Worm (Caenorhabditis elegans) whole organism, late embryonic: Measurements from ENCODE around the gene slc-25A29.

Experiments used
- ahr-1 ChIP-seq: sonication (generic microtip); optimal IDR thresholded peaks from 2 replicates; lab custom pipeline; 2016; ENCODE audit warnings: missing genetic modification characterization, missing compliant biosample characterization
- ceh-18 ChIP-seq: sonication (generic microtip); optimal IDR thresholded peaks from 2 replicates; lab custom pipeline; 2016; ENCODE audit warnings: missing genetic modification characterization, missing compliant biosample characterization
- ceh-30 ChIP-seq: fragments of 150-350 bp; optimal IDR thresholded peaks from 2 replicates; lab custom pipeline; 2014; ENCODE audit warnings: missing biosample characterization, missing genetic modification characterization
- ceh-31 ChIP-seq: sonication (generic microtip); optimal IDR thresholded peaks from 2 replicates; lab custom pipeline; 2016; ENCODE audit warnings: missing genetic modification characterization, missing compliant biosample characterization
- ceh-34 ChIP-seq: sonication (generic microtip); optimal IDR thresholded peaks from 2 replicates; lab custom pipeline; 2016; ENCODE audit warnings: mild to moderate bottlenecking, missing genetic modification characterization, missing compliant biosample characterization
- ceh-6 ChIP-seq: fragments of 200-800 bp; sonication (Bioruptor generic); optimal IDR thresholded peaks from 2 replicates; lab custom pipeline; 2018; ENCODE audit warnings: mild to moderate bottlenecking, missing genetic modification characterization, missing compliant biosample characterization
- che-1 ChIP-seq: sonication (generic microtip); optimal IDR thresholded peaks from 2 replicates; lab custom pipeline; 2016; ENCODE audit warnings: mild to moderate bottlenecking, missing genetic modification characterization, missing compliant biosample characterization
- dve-1 ChIP-seq: sonication (generic microtip); optimal IDR thresholded peaks from 2 replicates; lab custom pipeline; 2017; ENCODE audit warnings: antibody characterized with exemption, mild to moderate bottlenecking, missing genetic modification characterization, missing compliant biosample characterization
- elt-2 ChIP-seq: sonication (generic microtip); optimal IDR thresholded peaks from 2 replicates; lab custom pipeline; 2016; ENCODE audit warnings: missing genetic modification reagents, missing genetic modification characterization, missing compliant biosample characterization
- elt-4 ChIP-seq: sonication (generic microtip); optimal IDR thresholded peaks from 2 replicates; lab custom pipeline; 2016; ENCODE audit warnings: missing genetic modification characterization, missing compliant biosample characterization
- ets-4 ChIP-seq: sonication (generic microtip); optimal IDR thresholded peaks from 2 replicates; lab custom pipeline; 2016; ENCODE audit warnings: missing genetic modification characterization, missing compliant biosample characterization
- fkh-6 ChIP-seq: sonication (generic microtip); optimal IDR thresholded peaks from 2 replicates; lab custom pipeline; 2016; ENCODE audit warnings: missing genetic modification characterization, missing compliant biosample characterization
- hlh-6 ChIP-seq: sonication (generic microtip); optimal IDR thresholded peaks from 2 replicates; lab custom pipeline; 2016; ENCODE audit warnings: missing genotype, missing genetic modification characterization, missing compliant biosample characterization
- lim-6 ChIP-seq: sonication (generic microtip); optimal IDR thresholded peaks from 2 replicates; lab custom pipeline; 2016; ENCODE audit warnings: missing genetic modification characterization, missing compliant biosample characterization
- madf-2 ChIP-seq: sonication (generic microtip); optimal IDR thresholded peaks from 2 replicates; lab custom pipeline; 2017; ENCODE audit warnings: missing genetic modification characterization, missing compliant biosample characterization
- mec-3 ChIP-seq: sonication (generic microtip); optimal IDR thresholded peaks from 2 replicates; lab custom pipeline; 2016; ENCODE audit warnings: borderline replicate concordance, missing genetic modification characterization, missing compliant biosample characterization
- nhr-232 ChIP-seq: sonication (generic microtip); optimal IDR thresholded peaks from 2 replicates; lab custom pipeline; 2016; ENCODE audit warnings: missing genetic modification characterization, missing compliant biosample characterization
- npax-4 ChIP-seq: sonication (generic microtip); optimal IDR thresholded peaks from 2 replicates; lab custom pipeline; 2016; ENCODE audit warnings: missing genetic modification characterization, missing compliant biosample characterization
- pha-2 ChIP-seq: sonication (generic microtip); optimal IDR thresholded peaks from 2 replicates; lab custom pipeline; 2017; ENCODE audit warnings: mild to moderate bottlenecking, missing genetic modification characterization, missing compliant biosample characterization
- pros-1 ChIP-seq: fragments of 150-350 bp; optimal IDR thresholded peaks from 2 replicates; lab custom pipeline; 2014; ENCODE audit warnings: missing biosample characterization, missing genetic modification reagents, missing genetic modification characterization
- rnt-1 ChIP-seq: sonication (generic microtip); optimal IDR thresholded peaks from 2 replicates; lab custom pipeline; 2016; ENCODE audit warnings: missing genetic modification characterization, missing compliant biosample characterization
- sox-4 ChIP-seq: sonication (generic microtip); optimal IDR thresholded peaks from 2 replicates; lab custom pipeline; 2017; ENCODE audit warnings: mild to moderate bottlenecking, missing genetic modification characterization, inconsistent platforms, missing compliant biosample characterization
- tbx-7 ChIP-seq: sonication (generic microtip); optimal IDR thresholded peaks from 2 replicates; lab custom pipeline; 2016; ENCODE audit warnings: missing genotype, missing genetic modification characterization, missing compliant biosample characterization
- unc-86 ChIP-seq: sonication (generic microtip); optimal IDR thresholded peaks from 2 replicates; lab custom pipeline; 2016; ENCODE audit warnings: missing genetic modification characterization, missing compliant biosample characterization

slc-25A29 gene

DNA sequence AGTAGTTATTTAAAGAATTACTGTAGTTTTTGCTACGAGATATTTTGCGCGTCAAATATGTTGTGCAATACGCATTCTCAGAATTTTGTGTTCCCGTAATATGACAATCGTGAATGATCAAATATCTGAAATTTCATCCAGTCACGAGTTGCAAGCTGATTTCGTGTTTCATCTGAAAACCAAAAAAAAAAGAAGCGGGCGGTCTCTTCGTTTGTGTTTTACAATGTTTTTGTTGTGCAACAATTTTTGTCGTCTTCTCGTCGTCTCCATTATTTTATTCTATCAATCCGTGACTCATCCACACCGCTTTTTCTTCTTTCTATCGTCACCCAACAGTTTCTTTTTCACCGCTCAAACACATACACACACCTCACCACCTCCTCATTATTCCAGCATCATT is 48.3 kb downstream of the slc-25A29 start, which contains the start of gene R11H6.4:
Gene R11H6.4 (plus strand): TSS at position 301 of the 400 bp plus-strand sequence.
- no peak for TF ChIP-seq pha-2 (tag; lab: Kevin White, UChicago)
- TF ChIP-seq ceh-31 (tag; lab: Kevin White, UChicago): no peak
- no peak for TF ChIP-seq ceh-34
- TF ChIP-seq dve-1 (tag; lab: Kevin White, UChicago): no peak
- TF ChIP-seq unc-86 (tag; lab: Kevin White, UChicago): no peak
- no peak for TF ChIP-seq mec-3 (tag; lab: Kevin White, UChicago)
- TF ChIP-seq ahr-1: no peak
- TF ChIP-seq ceh-30 (tag; lab: Kevin White, UChicago): no peak
- TF ChIP-seq elt-4 (tag; lab: Kevin White, UChicago): no peak
- TF ChIP-seq rnt-1: no peak
- TF ChIP-seq madf-2 (tag; lab: Kevin White, UChicago): no peak
- no peak for TF ChIP-seq ceh-18 (tag; lab: Kevin White, UChicago)

DNA sequence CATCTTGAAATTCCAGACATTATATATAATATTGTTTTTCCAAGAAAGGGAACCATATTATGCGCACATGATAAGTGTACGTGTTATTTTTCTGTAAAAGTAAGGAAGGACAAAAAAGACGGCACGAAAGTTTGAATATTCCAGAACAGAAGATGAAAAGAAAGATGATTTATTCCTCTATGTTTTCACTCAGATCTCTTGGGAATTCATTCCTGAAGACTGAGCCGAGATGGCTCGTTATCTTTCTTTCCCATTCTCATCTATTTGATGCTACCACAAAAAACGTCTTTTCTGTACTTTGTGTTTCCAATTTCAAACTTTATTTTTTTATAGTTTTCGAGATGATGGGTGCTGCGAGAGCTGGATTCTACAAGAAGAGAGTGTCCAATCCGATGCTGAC is 54.2 kb downstream of the slc-25A29 start:
- no peak for TF ChIP-seq ets-4 (tag; lab: Kevin White, UChicago)
- TF ChIP-seq fkh-6 (tag; lab: Kevin White, UChicago): no peak
- no peak for TF ChIP-seq pros-1 (tag; lab: Kevin White, UChicago)
- TF ChIP-seq tbx-7: no peak
- no peak for TF ChIP-seq sox-4 (tag; lab: Kevin White, UChicago)
- no peak for TF ChIP-seq pha-2 (tag; lab: Kevin White, UChicago)
- TF ChIP-seq elt-2 (tag; lab: Kevin White, UChicago): no peak
- TF ChIP-seq rnt-1: no peak
- TF ChIP-seq che-1 (tag; lab: Kevin White, UChicago): no peak
- no peak for TF ChIP-seq hlh-6
- TF ChIP-seq lim-6 (tag; lab: Kevin White, UChicago): no peak
- no peak for TF ChIP-seq nhr-232 (tag; lab: Kevin White, UChicago)
- TF ChIP-seq ceh-6 (GFP tag; lab: Kevin White, UChicago): no peak
- TF ChIP-seq npax-4 (tag; lab: Kevin White, UChicago): no peak
- TF ChIP-seq ceh-18 (tag; lab: Kevin White, UChicago): no peak
- TF ChIP-seq, all 69 proteins: peak for 0
